Fruit fly (Drosophila melanogaster): ENCODE data around the gene CecA2.
A peak's percentile ranks its signal among the peaks of the same experiment; 100 is the strongest.

CecA2 gene

dm6 chr3R:30203104-30203986, 8.6 kb upstream of the CecA2 start (continued):
- peak; percentile 80 for TF ChIP-seq CG15696 (tag; optimal IDR thresholded peaks at IDR 0.05)
- TF ChIP-seq CG15269 (tag; optimal IDR thresholded peaks at IDR 0.05): peak; percentile 91
- TF ChIP-seq CG12236 (GFP tag; optimal IDR thresholded peaks at IDR 0.05): peak; percentile 82
- no peak for TF ChIP-seq pita (GFP tag; optimal IDR thresholded peaks at IDR 0.05)
- peak; percentile 96 for TF ChIP-seq Blimp-1 (GFP tag; optimal IDR thresholded peaks at IDR 0.05)
- peak; percentile 90 for TF ChIP-seq Bteb2 (GFP tag; optimal IDR thresholded peaks at IDR 0.05)
- TF ChIP-seq CG1602 (GFP tag; optimal IDR thresholded peaks at IDR 0.05): peak; percentile 89
- TF ChIP-seq CG8359 (GFP tag; optimal IDR thresholded peaks at IDR 0.05; ENCODE audit: borderline replicate concordance): peak; percentile 84
- no peak for TF ChIP-seq hkb (optimal IDR thresholded peaks at IDR 0.05)
- TF ChIP-seq hkb (GFP tag; IDR thresholded peaks at IDR 0.05): peak; percentile 99
- TF ChIP-seq h (optimal IDR thresholded peaks at IDR 0.05): no peak
- peak; percentile 100 for TF ChIP-seq sens (GFP tag)
- TF ChIP-seq Jarid2 (GFP tag; optimal IDR thresholded peaks at IDR 0.05): peak; percentile 77
- peak; percentile 60 for TF ChIP-seq CTCF (GFP tag; optimal IDR thresholded peaks at IDR 0.05)
- TF ChIP-seq CG5245 (GFP tag; optimal IDR thresholded peaks at IDR 0.05): peak; percentile 96
- TF ChIP-seq kay (GFP tag; optimal IDR thresholded peaks at IDR 0.05): peak; percentile 90
- peak; percentile 98 for TF ChIP-seq ems (GFP tag; optimal IDR thresholded peaks at IDR 0.05)
- peak; percentile 97 for TF ChIP-seq CG9727 (GFP tag; optimal IDR thresholded peaks at IDR 0.05)
- peak; percentile 94 for TF ChIP-seq dimm (GFP tag; IDR thresholded peaks at IDR 0.05)
- TF ChIP-seq br (optimal IDR thresholded peaks at IDR 0.05): no peak
- TF ChIP-seq Dbx (GFP tag; IDR thresholded peaks at IDR 0.05): peak; percentile 97
- peak; percentile 96 for TF ChIP-seq HHEX (GFP tag; optimal IDR thresholded peaks at IDR 0.05)
- TF ChIP-seq bbx (GFP tag; IDR thresholded peaks at IDR 0.05; ENCODE audit: partially characterized antibody): 0 out of 2 replicates have a peak, but pooled peaks have one; percentile 26
- peak; percentile 83 for TF ChIP-seq oc (tag; optimal IDR thresholded peaks at IDR 0.05)
- peak; percentile 85 for TF ChIP-seq kah (GFP tag; optimal IDR thresholded peaks at IDR 0.05)
- peak; percentile 88 for TF ChIP-seq CG12744 (GFP tag; optimal IDR thresholded peaks at IDR 0.05)
- TF ChIP-seq CG2129 (GFP tag; IDR thresholded peaks at IDR 0.05; ENCODE audit: partially characterized antibody): no peak
- TF ChIP-seq abd-A (tag; optimal IDR thresholded peaks at IDR 0.05): peak; percentile 96
- peak; percentile 77 for TF ChIP-seq toy (GFP tag; IDR thresholded peaks at IDR 0.05)
- TF ChIP-seq grn (GFP tag; optimal IDR thresholded peaks at IDR 0.05): peak; percentile 78
- peak; percentile 50 for TF ChIP-seq dan (GFP tag; IDR thresholded peaks at IDR 0.05)
- TF ChIP-seq Bgb (GFP tag; IDR thresholded peaks at IDR 0.05; ENCODE audit: partially characterized antibody): no peak
- peak; percentile 98 for TF ChIP-seq Atf6 (GFP tag; IDR thresholded peaks at IDR 0.05)
- TF ChIP-seq CG2875 (GFP tag; optimal IDR thresholded peaks at IDR 0.05): peak; percentile 86
- peak; percentile 94 for TF ChIP-seq psq (GFP tag; optimal IDR thresholded peaks at IDR 0.05)
- TF ChIP-seq vvl (GFP tag; IDR thresholded peaks at IDR 0.05): peak; percentile 95
- TF ChIP-seq CG1233 (GFP tag; optimal IDR thresholded peaks at IDR 0.05): peak; percentile 94
- TF ChIP-seq Sin3A (optimal IDR thresholded peaks at IDR 0.05): no peak
- TF ChIP-seq CG11504 (tag; optimal IDR thresholded peaks at IDR 0.05): peak; percentile 97
- TF ChIP-seq sim (GFP tag; IDR thresholded peaks at IDR 0.05): peak; percentile 63; the same call in 1 of the 2 replicates
- peak; percentile 92 for TF ChIP-seq grau (tag; optimal IDR thresholded peaks at IDR 0.05)
- TF ChIP-seq slbo (GFP tag; IDR thresholded peaks at IDR 0.05): peak; percentile 92
- peak; percentile 96 for TF ChIP-seq CG3281 (GFP tag; optimal IDR thresholded peaks at IDR 0.05)
- peak; percentile 96 for TF ChIP-seq slp2 (GFP tag; optimal IDR thresholded peaks at IDR 0.05)
- TF ChIP-seq MTF-1 (GFP tag; optimal IDR thresholded peaks at IDR 0.05; ENCODE audit: borderline replicate concordance): peak; percentile 81
- peak; percentile 93 for TF ChIP-seq CG32767 (GFP tag; IDR thresholded peaks at IDR 0.05)
- peak; percentile 18; the same call in 1 of the 2 replicates for TF ChIP-seq CG4360 (GFP tag; IDR thresholded peaks at IDR 0.05)
- TF ChIP-seq CG30403 (GFP tag; optimal IDR thresholded peaks at IDR 0.05): peak; percentile 97
- peak; percentile 90 to 94 for TF ChIP-seq Hr51 (GFP tag; optimal IDR thresholded peaks at IDR 0.05)
- TF ChIP-seq tin (GFP tag; optimal IDR thresholded peaks at IDR 0.05): peak; percentile 97

Data from whole organism, embryonic.